Worm (Caenorhabditis elegans) whole organism, L1 larva: ENCODE measurements around the gene M02F4.2.

Experiments used
- C16A3.4 ChIP-seq: fragments of 150-350 bp; optimal IDR thresholded peaks from 2 replicates; lab custom pipeline; 2014; ENCODE audit warnings: missing biosample characterization, missing genetic modification characterization
- F16B12.6 ChIP-seq: fragments of 150-350 bp; optimal IDR thresholded peaks from 2 replicates; lab custom pipeline; 2014; ENCODE audit warnings: missing biosample characterization, missing genetic modification characterization
- aha-1 ChIP-seq: fragments of 150-350 bp; optimal IDR thresholded peaks from 2 replicates; lab custom pipeline; 2014; ENCODE audit warnings: missing biosample characterization, missing genetic modification characterization
- ama-1 ChIP-seq: fragments of 150-350 bp; optimal IDR thresholded peaks from 2 replicates; lab custom pipeline; 2014
- ceh-63 ChIP-seq: fragments of 200-800 bp; sonication (Bioruptor generic); optimal IDR thresholded peaks from 2 replicates; lab custom pipeline; 2018; ENCODE audit warnings: mild to moderate bottlenecking, missing genetic modification characterization, missing compliant biosample characterization
- ceh-8 ChIP-seq: fragments of 200-800 bp; sonication (Bioruptor generic); optimal IDR thresholded peaks from 2 replicates; lab custom pipeline; 2018; ENCODE audit warnings: mild to moderate bottlenecking, missing genetic modification characterization, moderate library complexity, missing compliant biosample characterization
- ceh-82 ChIP-seq, 3 experiments: fragments of 150-350 bp in 1 of 3; sonication (generic microtip) in 2 of 3; optimal IDR thresholded peaks; 2 replicates each; lab custom pipeline; 2014 to 2017; ENCODE audit warnings: missing biosample characterization in 3 of 3, missing genetic modification characterization in 3 of 3
- ceh-88 ChIP-seq: fragments of 200-800 bp; sonication (Bioruptor generic); IDR thresholded peaks from 2 replicates; pipeline ENCODE4 v1.3.6; 2022; ENCODE audit warnings: missing genetic modification characterization, missing compliant biosample characterization
- ceh-90 ChIP-seq: sonication (generic microtip); optimal IDR thresholded peaks from 2 replicates; lab custom pipeline; 2016; ENCODE audit warnings: missing genetic modification characterization, missing compliant biosample characterization
- ces-1 ChIP-seq: fragments of 150-350 bp; optimal IDR thresholded peaks from 2 replicates; lab custom pipeline; 2014; ENCODE audit warnings: missing biosample characterization, missing genetic modification reagents, missing genetic modification characterization
- dsc-1 ChIP-seq: sonication (generic microtip); optimal IDR thresholded peaks from 2 replicates; lab custom pipeline; 2016; ENCODE audit warnings: mild to moderate bottlenecking, missing genetic modification characterization, missing compliant biosample characterization
- efl-1 ChIP-seq, 4 experiments: fragments of 150-350 bp; optimal IDR thresholded peaks in 3 of 4; peaks in 1 of 4; 1 replicate in 1 of 4; 2 replicates in 3 of 4; lab custom pipeline; 2014; ENCODE audit warnings: missing biosample characterization in 2 of 4, missing genetic modification characterization in 2 of 4, missing genetic modification reagents in 2 of 4
- efl-3 ChIP-seq: fragments of 200-800 bp; sonication (Bioruptor generic); optimal IDR thresholded peaks from 2 replicates; lab custom pipeline; 2018; ENCODE audit warnings: mild to moderate bottlenecking, missing genetic modification characterization, missing compliant biosample characterization
- egl-27 ChIP-seq, 2 experiments: fragments of 150-350 bp in 1 of 2; sonication (generic microtip); optimal IDR thresholded peaks; 3 replicates each; lab custom pipeline; 2017 to 2018; ENCODE audit warnings: missing biosample characterization in 2 of 2, missing genetic modification characterization in 2 of 2, missing genetic modification reagents in 2 of 2
- elt-2 ChIP-seq: sonication (generic microtip); optimal IDR thresholded peaks from 2 replicates; lab custom pipeline; 2016; ENCODE audit warnings: missing genetic modification characterization, mild to moderate bottlenecking, inconsistent platforms, missing compliant biosample characterization, missing genetic modification reagents
- fkh-10 ChIP-seq: sonication (generic microtip); optimal IDR thresholded peaks from 2 replicates; lab custom pipeline; 2017; ENCODE audit warnings: missing biosample characterization, missing genetic modification reagents, missing genetic modification characterization
- fkh-4 ChIP-seq: sonication (generic microtip); optimal IDR thresholded peaks from 2 replicates; lab custom pipeline; 2016; ENCODE audit warnings: missing compliant biosample characterization, missing genetic modification characterization, borderline replicate concordance
- fos-1 ChIP-seq: fragments of 150-350 bp; optimal IDR thresholded peaks from 2 replicates; lab custom pipeline; 2014; ENCODE audit warnings: missing biosample characterization, missing genetic modification characterization
- grh-1 ChIP-seq: fragments of 200-800 bp; sonication (Bioruptor generic); IDR thresholded peaks from 2 replicates; pipeline ENCODE4 v1.3.6; 2022; ENCODE audit warnings: missing genetic modification reagents, missing genetic modification characterization, missing compliant biosample characterization
- hpl-2 ChIP-seq: fragments of 150-350 bp; optimal IDR thresholded peaks from 2 replicates; lab custom pipeline; 2014; ENCODE audit warnings: missing biosample characterization, missing genetic modification reagents, missing genetic modification characterization
- isw-1 ChIP-seq: fragments of 200-800 bp; sonication (Bioruptor generic); IDR thresholded peaks from 2 replicates; pipeline ENCODE4 v1.3.6; 2022; ENCODE audit warnings: missing genetic modification characterization, missing compliant biosample characterization
- jun-1 ChIP-seq: fragments of 150-350 bp; optimal IDR thresholded peaks from 2 replicates; lab custom pipeline; 2014; ENCODE audit warnings: missing biosample characterization, missing genetic modification reagents, missing genetic modification characterization
- lin-35 ChIP-seq, 2 experiments: fragments of 150-350 bp; optimal IDR thresholded peaks; 2 replicates each; lab custom pipeline; 2014; ENCODE audit warnings: missing biosample characterization in 2 of 2, missing genetic modification characterization in 2 of 2, missing genetic modification reagents in 2 of 2
- lin-39 ChIP-seq: fragments of 150-350 bp; optimal IDR thresholded peaks from 2 replicates; lab custom pipeline; 2014; ENCODE audit warnings: missing biosample characterization, missing genetic modification reagents, missing genetic modification characterization
- lir-3 ChIP-seq: sonication (generic microtip); optimal IDR thresholded peaks from 2 replicates; lab custom pipeline; 2016; ENCODE audit warnings: mild to moderate bottlenecking, missing genetic modification characterization, moderate library complexity, missing compliant biosample characterization; ENCODE audit not compliant: poor library complexity
- lsy-2 ChIP-seq, 2 experiments: fragments of 150-350 bp; optimal IDR thresholded peaks; 2 replicates each; lab custom pipeline; 2014; ENCODE audit warnings: missing biosample characterization in 2 of 2, missing genetic modification characterization in 2 of 2
- mdl-1 ChIP-seq, 2 experiments: fragments of 150-350 bp; optimal IDR thresholded peaks; 2 replicates each; lab custom pipeline; 2014 to 2017; ENCODE audit warnings: missing biosample characterization in 2 of 2, missing genetic modification characterization in 2 of 2, inconsistent platforms in 1 of 2
- nhr-11 ChIP-seq: fragments of 150-350 bp; optimal IDR thresholded peaks from 2 replicates; lab custom pipeline; 2014; ENCODE audit warnings: missing biosample characterization, missing genetic modification characterization
- nhr-12 ChIP-seq: sonication (generic microtip); optimal IDR thresholded peaks from 2 replicates; lab custom pipeline; 2017; ENCODE audit warnings: missing biosample characterization, missing genetic modification characterization
- nhr-19 ChIP-seq: fragments of 200-800 bp; sonication (Bioruptor generic); conservative IDR thresholded peaks from 2 replicates; pipeline ENCODE4 v1.3.6; 2022; ENCODE audit warnings: missing genetic modification characterization, missing compliant biosample characterization
- nhr-237 ChIP-seq: fragments of 150-350 bp; optimal IDR thresholded peaks from 2 replicates; lab custom pipeline; 2014; ENCODE audit warnings: missing biosample characterization, missing genetic modification characterization
- nhr-28 ChIP-seq: fragments of 150-350 bp; optimal IDR thresholded peaks from 2 replicates; lab custom pipeline; 2014; ENCODE audit warnings: missing biosample characterization, missing genetic modification characterization
- nhr-47 ChIP-seq: sonication (generic microtip); optimal IDR thresholded peaks from 2 replicates; lab custom pipeline; 2016; ENCODE audit warnings: mild to moderate bottlenecking, missing genetic modification characterization, moderate library complexity, missing compliant biosample characterization
- nhr-76 ChIP-seq: sonication (generic microtip); optimal IDR thresholded peaks from 2 replicates; lab custom pipeline; 2017; ENCODE audit warnings: missing biosample characterization, missing genetic modification characterization
- nhr-77 ChIP-seq: fragments of 150-350 bp; optimal IDR thresholded peaks from 2 replicates; lab custom pipeline; 2014; ENCODE audit warnings: missing biosample characterization, missing genetic modification characterization
- nhr-84 ChIP-seq: sonication (generic microtip); optimal IDR thresholded peaks from 2 replicates; lab custom pipeline; 2017; ENCODE audit warnings: missing biosample characterization, missing genetic modification characterization
- nhr-85 ChIP-seq: sonication (generic microtip); peaks from one replicate; lab custom pipeline; 2016; ENCODE audit warnings: missing genetic modification characterization, inconsistent platforms, missing compliant biosample characterization
- nhr-90 ChIP-seq: sonication (generic microtip); optimal IDR thresholded peaks from 2 replicates; lab custom pipeline; 2016; ENCODE audit warnings: mild to moderate bottlenecking, missing genetic modification characterization, missing compliant biosample characterization; ENCODE audit not compliant: poor library complexity
- pag-3 ChIP-seq: sonication (generic microtip); optimal IDR thresholded peaks from 2 replicates; lab custom pipeline; 2017; ENCODE audit warnings: missing genetic modification characterization, mild to moderate bottlenecking, missing compliant biosample characterization, antibody characterized with exemption, borderline replicate concordance; ENCODE audit not compliant: insufficient read depth
- pqm-1 ChIP-seq: sonication (generic microtip); optimal IDR thresholded peaks from 3 replicates; lab custom pipeline; 2017; ENCODE audit warnings: missing biosample characterization, missing genetic modification characterization
- rnt-1 ChIP-seq: sonication (generic microtip); optimal IDR thresholded peaks from 2 replicates; lab custom pipeline; 2016; ENCODE audit warnings: mild to moderate bottlenecking, missing genetic modification characterization, moderate library complexity, missing compliant biosample characterization
- snpc-4 ChIP-seq: fragments of 150-350 bp; optimal IDR thresholded peaks from 2 replicates; lab custom pipeline; 2014; ENCODE audit warnings: missing biosample characterization, missing genetic modification characterization
- snu-23 ChIP-seq: sonication (generic microtip); optimal IDR thresholded peaks from 2 replicates; lab custom pipeline; 2016; ENCODE audit warnings: missing genetic modification characterization, missing compliant biosample characterization
- sox-4 ChIP-seq: sonication (generic microtip); optimal IDR thresholded peaks from 2 replicates; lab custom pipeline; 2016; ENCODE audit warnings: missing genetic modification characterization, missing compliant biosample characterization
- sptf-1 ChIP-seq: fragments of 150-350 bp; optimal IDR thresholded peaks from 2 replicates; lab custom pipeline; 2014; ENCODE audit warnings: missing biosample characterization, missing genetic modification characterization
- sup-37 ChIP-seq: fragments of 200-800 bp; sonication (Bioruptor generic); optimal IDR thresholded peaks from 2 replicates; lab custom pipeline; 2018; ENCODE audit warnings: mild to moderate bottlenecking, missing genetic modification characterization, missing compliant biosample characterization
- tlp-1 ChIP-seq: fragments of 150-350 bp; optimal IDR thresholded peaks from 2 replicates; lab custom pipeline; 2014; ENCODE audit warnings: missing biosample characterization, missing genetic modification characterization
- unc-130 ChIP-seq: fragments of 150-350 bp; optimal IDR thresholded peaks from 2 replicates; lab custom pipeline; 2017; ENCODE audit warnings: missing biosample characterization, missing genetic modification characterization, inconsistent platforms
- unc-30 ChIP-seq: sonication (generic microtip); optimal IDR thresholded peaks from 2 replicates; lab custom pipeline; 2017; ENCODE audit warnings: missing biosample characterization, missing genetic modification characterization
- unc-62 ChIP-seq: fragments of 150-350 bp; optimal IDR thresholded peaks from 2 replicates; lab custom pipeline; 2014; ENCODE audit warnings: missing biosample characterization, missing genetic modification reagents, missing genetic modification characterization
- unc-86 ChIP-seq: sonication (generic microtip); optimal IDR thresholded peaks from 2 replicates; lab custom pipeline; 2016; ENCODE audit warnings: missing genetic modification characterization, missing compliant biosample characterization
- vab-15 ChIP-seq: sonication (generic microtip); optimal IDR thresholded peaks from 2 replicates; lab custom pipeline; 2017; ENCODE audit warnings: missing genotype, mild to moderate bottlenecking, missing genetic modification characterization, missing compliant biosample characterization
- zag-1 ChIP-seq: fragments of 150-350 bp; optimal IDR thresholded peaks from 2 replicates; lab custom pipeline; 2014; ENCODE audit warnings: missing biosample characterization, missing genetic modification characterization
- ztf-11 ChIP-seq, 2 experiments: sonication (generic microtip); optimal IDR thresholded peaks; 2 replicates each; lab custom pipeline; 2016 to 2017; ENCODE audit warnings: missing genetic modification characterization in 2 of 2, missing biosample characterization in 1 of 2, missing compliant biosample characterization in 1 of 2

Gene M02F4.2

ce11 chrX:3049233-3049632 is 15.1 kb upstream of the M02F4.2 start (continued):
- no peak for TF ChIP-seq ceh-90 (tag; lab: Kevin White, UChicago)
- no peak for TF ChIP-seq nhr-237 (tag; lab: Kevin White, UChicago)
- no peak for TF ChIP-seq ceh-88 (GFP tag; lab: Robert Waterston, UW)
- no peak for TF ChIP-seq nhr-77 (tag; lab: Kevin White, UChicago)
- TF ChIP-seq hpl-2 (GFP tag; lab: Kevin White, UChicago), result no peak
- TF ChIP-seq nhr-19 (GFP tag; lab: Robert Waterston, UW), result peak; percentile 47
- no peak for TF ChIP-seq unc-62 (GFP tag; lab: Kevin White, UChicago)
- TF ChIP-seq ceh-63 (GFP tag; lab: Kevin White, UChicago), result no peak
- TF ChIP-seq pqm-1 (tag; lab: Kevin White, UChicago), result no peak
- no peak for TF ChIP-seq grh-1 (GFP tag; lab: Robert Waterston, UW)
- no peak for TF ChIP-seq zag-1 (tag; lab: Kevin White, UChicago)
- no peak for TF ChIP-seq ceh-8
- TF ChIP-seq unc-130 (tag; lab: Kevin White, UChicago), result no peak
- no peak for TF ChIP-seq vab-15
- peak; percentile 4 to 45 for TF ChIP-seq efl-1 (optimal IDR thresholded peaks at IDR 0.05; lab: Kevin White, UChicago)
- TF ChIP-seq efl-1 (GFP tag; optimal IDR thresholded peaks at IDR 0.05 in 1 of 2; lab: Kevin White, UChicago), result peak in 1 of 2 experiments; percentile 40
- no peak for TF ChIP-seq egl-27 (tag; optimal IDR thresholded peaks at IDR 0.05; lab: Kevin White, UChicago)
- no peak for TF ChIP-seq nhr-76
- TF ChIP-seq nhr-11 (tag; lab: Kevin White, UChicago), result no peak
- no peak for TF ChIP-seq jun-1 (tag; lab: Kevin White, UChicago)
- TF ChIP-seq dsc-1 (tag; lab: Kevin White, UChicago), result peak; percentile 26
- no peak for TF ChIP-seq nhr-90 (tag; lab: Kevin White, UChicago)
- TF ChIP-seq isw-1 (GFP tag; lab: Robert Waterston, UW), result no peak
- no peak for TF ChIP-seq lin-39 (tag; lab: Kevin White, UChicago)
- TF ChIP-seq sox-4 (tag; lab: Kevin White, UChicago), result no peak
- peak in 1 of 2 experiments; percentile 35 for TF ChIP-seq mdl-1 (tag; optimal IDR thresholded peaks at IDR 0.05; lab: Kevin White, UChicago)
- peak; percentile 58 for TF ChIP-seq nhr-47 (tag; lab: Kevin White, UChicago)
- TF ChIP-seq ces-1 (GFP tag; lab: Kevin White, UChicago), result no peak
- no peak for TF ChIP-seq efl-3 (GFP tag; lab: Kevin White, UChicago)
- TF ChIP-seq fkh-10 (GFP tag; lab: Kevin White, UChicago), result peak; percentile 62
- no peak for TF ChIP-seq sptf-1
- TF ChIP-seq aha-1 (tag; lab: Kevin White, UChicago), result no peak
- TF ChIP-seq unc-30 (tag; lab: Kevin White, UChicago), result no peak
- TF ChIP-seq lir-3 (tag; lab: Kevin White, UChicago), result no peak
- peak; percentile 76 for TF ChIP-seq rnt-1 (tag; lab: Kevin White, UChicago)
- peak; percentile 40 to 66 (median 50) for TF ChIP-seq ceh-82 (tag; optimal IDR thresholded peaks at IDR 0.05; lab: Kevin White, UChicago)
- TF ChIP-seq nhr-28 (tag; lab: Kevin White, UChicago), result no peak
- no peak for TF ChIP-seq F16B12.6 (tag; lab: Kevin White, UChicago)
- TF ChIP-seq nhr-85, result no peak
- TF ChIP-seq C16A3.4 (tag; lab: Kevin White, UChicago), result no peak
- no peak for TF ChIP-seq sup-37
- TF ChIP-seq ama-1 (lab: Kevin White, UChicago), result no peak
- no peak for TF ChIP-seq elt-2 (tag; lab: Kevin White, UChicago)
- TF ChIP-seq fos-1 (tag; lab: Kevin White, UChicago), result no peak
- TF ChIP-seq pag-3 (tag; lab: Kevin White, UChicago), result no peak
- TF ChIP-seq snu-23 (GFP tag; lab: Kevin White, UChicago), result peak; percentile 51
- no peak for TF ChIP-seq nhr-84 (tag; lab: Kevin White, UChicago)
- no peak for TF ChIP-seq tlp-1 (tag; lab: Kevin White, UChicago)
- TF ChIP-seq lin-35 (GFP tag; optimal IDR thresholded peaks at IDR 0.05; lab: Kevin White, UChicago), result no peak
- TF ChIP-seq nhr-12, result no peak
- peak in 1 of 2 experiments; percentile 57 for TF ChIP-seq lsy-2 (tag; optimal IDR thresholded peaks at IDR 0.05; lab: Kevin White, UChicago)
- TF ChIP-seq snpc-4 (tag; lab: Kevin White, UChicago), result no peak
- TF ChIP-seq ztf-11 (tag; optimal IDR thresholded peaks at IDR 0.05; lab: Kevin White, UChicago), result no peak
- TF ChIP-seq fkh-4 (tag; lab: Kevin White, UChicago), result no peak
- TF ChIP-seq unc-86 (tag; lab: Kevin White, UChicago), result peak; percentile 41
